Fruit fly (Drosophila melanogaster): ENCODE results near the gene Jhbp1.

Jhbp1 gene

DNA sequence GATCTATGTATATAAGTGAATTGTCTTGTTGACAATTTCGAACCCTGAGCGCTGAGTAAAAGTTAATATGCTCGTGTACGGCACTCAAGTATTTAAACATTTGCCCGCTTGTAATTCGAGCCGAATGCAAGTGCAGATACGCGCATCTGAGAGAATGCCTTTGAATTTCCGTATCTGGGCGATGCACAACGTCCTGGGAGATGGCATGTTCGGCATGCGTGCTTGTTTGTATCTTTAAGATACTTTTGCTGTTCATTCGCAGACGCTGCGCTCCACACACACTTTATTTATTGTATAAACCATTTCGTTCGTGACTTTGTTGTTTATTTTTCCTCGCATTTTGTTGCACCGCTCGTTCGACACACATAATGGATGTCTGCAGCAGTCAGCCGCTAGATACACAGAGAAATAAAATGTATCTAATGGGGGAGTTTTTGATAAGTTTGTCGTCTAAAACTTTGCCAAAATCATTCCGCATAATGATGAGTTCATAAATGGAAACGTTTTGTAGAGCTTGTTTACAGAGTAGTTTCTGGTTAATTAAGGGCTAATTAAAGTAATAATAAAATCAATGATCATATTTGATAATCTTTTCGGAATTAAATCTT, 8.6 kb downstream of the Jhbp1 start (continued):
- TF ChIP-seq CG4318 (GFP tag; optimal IDR thresholded peaks at IDR 0.05) (peak; percentile 36), acj6 (GFP tag; optimal IDR thresholded peaks at IDR 0.05) (peak; percentile 39), OdsH (GFP tag; optimal IDR thresholded peaks at IDR 0.05) (no peak), achi (GFP tag; optimal IDR thresholded peaks at IDR 0.05) (no peak), CG6163 (GFP tag; IDR thresholded peaks at IDR 0.05) (0 out of 3 replicates have a peak, but pooled peaks have one; percentile 38), topi (GFP tag; optimal IDR thresholded peaks at IDR 0.05) (no peak), cyc (GFP tag; optimal IDR thresholded peaks at IDR 0.05) (no peak), CG15336 (GFP tag; IDR thresholded peaks at IDR 0.05) (0 out of 2 replicates have a peak, but pooled peaks have one; percentile 6), Eip78C (GFP tag) (peak; percentile 68), Met (GFP tag; optimal IDR thresholded peaks at IDR 0.05) (no peak), CG34406 (GFP tag; optimal IDR thresholded peaks at IDR 0.05) (no peak), CG10669 (GFP tag; optimal IDR thresholded peaks at IDR 0.05) (peak; percentile 19), CG3032 (tag; optimal IDR thresholded peaks at IDR 0.05) (peak; percentile 16), fkh (GFP tag; optimal IDR thresholded peaks at IDR 0.05) (peak; percentile 19), net (GFP tag; optimal IDR thresholded peaks at IDR 0.05) (peak; percentile 26), Eip75B (GFP tag; optimal IDR thresholded peaks at IDR 0.05) (no peak), CG8119 (GFP tag; IDR thresholded peaks at IDR 0.05) (0 out of 3 replicates have a peak, but pooled peaks have one; percentile 37), CG9139 (GFP tag; optimal IDR thresholded peaks at IDR 0.05) (peak; percentile 4), CG11902 (GFP tag; optimal IDR thresholded peaks at IDR 0.05) (no peak), Ets21C (GFP tag; optimal IDR thresholded peaks at IDR 0.05) (no peak), spab (GFP tag; optimal IDR thresholded peaks at IDR 0.05) (peak; percentile 8), vri (GFP tag; optimal IDR thresholded peaks at IDR 0.05) (no peak), Hr39 (GFP tag; optimal IDR thresholded peaks at IDR 0.05) (no peak), CG11294 (GFP tag; IDR thresholded peaks at IDR 0.05) (no peak), Hr4 (GFP tag; optimal IDR thresholded peaks at IDR 0.05) (peak; percentile 53), CG8632 (GFP tag; optimal IDR thresholded peaks at IDR 0.05) (no peak), CG11762 (GFP tag; optimal IDR thresholded peaks at IDR 0.05; ENCODE audit: insufficient read depth) (no peak), CG31627 (GFP tag; optimal IDR thresholded peaks at IDR 0.05) (no peak), Eip93F (GFP tag; optimal IDR thresholded peaks at IDR 0.05) (no peak), Lpt (GFP tag; optimal IDR thresholded peaks at IDR 0.05) (no peak), CG32006 (GFP tag; optimal IDR thresholded peaks at IDR 0.05) (peak; percentile 58), svp (GFP tag) (peak; percentile 50), CG6792 (GFP tag; optimal IDR thresholded peaks at IDR 0.05) (no peak), fd59A (GFP tag; optimal IDR thresholded peaks at IDR 0.05) (no peak)

DNA sequence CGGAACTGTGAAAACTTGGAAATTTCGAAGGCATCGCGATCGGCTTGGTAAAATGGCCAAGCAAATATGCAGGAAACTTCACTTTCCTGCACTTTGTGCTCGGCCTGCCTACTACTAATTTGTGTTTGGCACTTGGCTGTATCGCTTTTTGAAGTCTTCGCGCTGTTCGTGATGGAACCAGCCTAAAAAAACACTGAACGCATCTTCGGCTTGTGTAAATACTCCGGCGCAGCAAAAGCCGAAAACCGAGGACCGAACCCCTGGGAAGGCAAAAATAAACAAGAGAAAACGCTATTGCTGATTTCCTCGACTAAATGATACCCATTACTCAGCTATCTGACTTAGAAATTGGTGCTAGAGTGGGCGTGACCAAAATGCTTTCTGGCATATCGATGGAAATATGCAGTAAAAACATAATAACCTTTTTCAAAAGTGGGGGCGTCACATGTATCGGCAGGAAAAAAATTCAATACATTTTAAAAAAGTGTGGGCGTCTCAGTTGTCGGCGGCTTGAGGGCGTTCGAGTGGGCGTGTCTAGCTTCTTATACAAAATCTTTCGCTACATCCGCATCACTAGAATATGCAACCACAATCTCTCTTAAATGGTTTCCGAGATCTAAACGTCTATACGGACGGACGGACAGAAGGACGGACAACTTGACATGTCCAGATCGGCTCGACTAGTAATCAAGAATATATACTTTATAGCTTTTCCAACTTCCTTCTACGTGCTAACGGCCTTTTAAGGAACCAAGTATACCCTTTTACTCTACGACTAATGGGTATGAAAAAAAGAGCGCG, 9.5 kb downstream of the Jhbp1 start:
- no peak for TF ChIP-seq CG3919 (GFP tag; optimal IDR thresholded peaks at IDR 0.05)
- no peak for TF ChIP-seq Ets21C (GFP tag; optimal IDR thresholded peaks at IDR 0.05)
- TF ChIP-seq cyc (GFP tag; optimal IDR thresholded peaks at IDR 0.05) = no peak
- peak; percentile 12 for TF ChIP-seq topi (GFP tag; optimal IDR thresholded peaks at IDR 0.05)
- no peak for TF ChIP-seq CG11762 (GFP tag; optimal IDR thresholded peaks at IDR 0.05; ENCODE audit: insufficient read depth)
- no peak for TF ChIP-seq CG34406 (GFP tag; optimal IDR thresholded peaks at IDR 0.05)
- no peak for TF ChIP-seq CG10631 (GFP tag; optimal IDR thresholded peaks at IDR 0.05)
- no peak for TF ChIP-seq Eip93F (GFP tag; optimal IDR thresholded peaks at IDR 0.05)
- TF ChIP-seq CG6792 (GFP tag; optimal IDR thresholded peaks at IDR 0.05) = peak; percentile 6
- no peak for TF ChIP-seq Hr39 (GFP tag; optimal IDR thresholded peaks at IDR 0.05)
- TF ChIP-seq Met (GFP tag; optimal IDR thresholded peaks at IDR 0.05) = peak; percentile 9
- TF ChIP-seq fd85E (GFP tag; optimal IDR thresholded peaks at IDR 0.05) = no peak
- TF ChIP-seq dsx (GFP tag; optimal IDR thresholded peaks at IDR 0.05; ENCODE audit: poor library complexity, severe bottlenecking) = no peak
- no peak for TF ChIP-seq Hr38 (GFP tag; optimal IDR thresholded peaks at IDR 0.05)
- no peak for TF ChIP-seq CG7368 (GFP tag; optimal IDR thresholded peaks at IDR 0.05)
- peak; percentile 4 for TF ChIP-seq CG6808 (GFP tag; optimal IDR thresholded peaks at IDR 0.05)
- peak; percentile 18 for TF ChIP-seq esn (GFP tag; optimal IDR thresholded peaks at IDR 0.05)
- peak; percentile 4 for TF ChIP-seq Sox14 (GFP tag; optimal IDR thresholded peaks at IDR 0.05)
- TF ChIP-seq CG9139 (GFP tag; optimal IDR thresholded peaks at IDR 0.05) = no peak
- TF ChIP-seq CG10669 (GFP tag; optimal IDR thresholded peaks at IDR 0.05) = no peak
- TF ChIP-seq Gug (GFP tag; IDR thresholded peaks at IDR 0.05) = no peak
- no peak for TF ChIP-seq CG11294 (GFP tag; IDR thresholded peaks at IDR 0.05)
- peak; percentile 79 for TF ChIP-seq Eip78C (GFP tag)
- no peak for TF ChIP-seq CG15336 (GFP tag; IDR thresholded peaks at IDR 0.05)
- TF ChIP-seq pdm3 (GFP tag; optimal IDR thresholded peaks at IDR 0.05) = peak; percentile 7
- no peak for TF ChIP-seq Sox15 (GFP tag; optimal IDR thresholded peaks at IDR 0.05)
- TF ChIP-seq Smox (GFP tag; optimal IDR thresholded peaks at IDR 0.05) = no peak
- TF ChIP-seq ss (GFP tag; optimal IDR thresholded peaks at IDR 0.05) = no peak

Measured in whole organism, prepupa.